3 worm cellular contexts compared by ENCODE assay signal in the genomic region with DNA sequence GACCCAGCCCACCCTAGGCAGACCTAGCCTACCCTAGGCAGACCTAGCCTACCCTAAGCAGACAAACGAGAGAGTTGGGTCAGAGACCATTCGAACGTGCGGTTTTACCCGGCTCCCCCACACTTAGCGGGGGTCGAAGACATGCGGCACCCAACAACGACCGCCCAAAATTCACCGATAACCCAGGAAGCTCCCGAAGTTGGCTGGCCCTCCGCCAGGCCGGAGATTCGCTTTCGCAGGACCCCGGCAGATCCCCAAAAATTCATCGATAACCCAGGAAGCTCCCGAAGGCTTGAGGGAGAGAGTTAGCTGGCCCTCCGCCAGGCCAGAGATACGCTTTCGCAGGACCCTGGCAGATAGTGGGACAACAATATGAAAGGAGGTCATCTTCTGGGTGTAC.
TF ChIP-seq lines count a peak whose summit lies in the region.
"Not testable (repeated sequence)": the region's sequence is repeated elsewhere in the genome, so short reads cannot be mapped to it uniquely, and the experiment has no call there.

No protein-coding gene starts in this region.

TF ChIP-seq in whole organism, L4 larva, 104 proteins besides CTCF, POLR2A, EP300 and RAD21:
- TF ChIP-seq set-16 (GFP tag; IDR thresholded peaks at IDR 0.05; lab: Robert Waterston, UW), result peak; percentile 90
TF ChIP-seq in whole organism, L4 larva: peak in this region for 1; not testable (repeated sequence) for 103.

TF ChIP-seq in whole organism, early embryonic, 17 proteins besides CTCF, POLR2A, EP300 and RAD21:
- 0 out of 2 replicates have a peak, but pooled peaks have one; percentile 17 for TF ChIP-seq sea-1 (GFP tag; conservative IDR thresholded peaks at IDR 0.05; lab: Robert Waterston, UW)

TF ChIP-seq in whole organism, young adult, 124 proteins besides CTCF, POLR2A, EP300 and RAD21:
- 0 out of 2 replicates have a peak, but pooled peaks have one; percentile 13 for TF ChIP-seq dox-1 (GFP tag; IDR thresholded peaks at IDR 0.05; lab: Robert Waterston, UW)
- peak; percentile 63; the same call in 1 of the 2 replicates for TF ChIP-seq egrh-3 (GFP tag; IDR thresholded peaks at IDR 0.05; lab: Robert Waterston, UW)
- 0 out of 2 replicates have a peak, but pooled peaks have one; percentile 6 for TF ChIP-seq madf-6 (GFP tag; IDR thresholded peaks at IDR 0.05; lab: Robert Waterston, UW)
- not testable (repeated sequence) for TF ChIP-seq snpc-4 (GFP tag; optimal IDR thresholded peaks at IDR 0.05; lab: Kevin White, UChicago)
- peak in 1 of 4 experiments; percentile 60 for TF ChIP-seq snpc-4 (tag; optimal IDR thresholded peaks at IDR 0.05; lab: Kevin White, UChicago)
- TF ChIP-seq zfh-2 (GFP tag; conservative IDR thresholded peaks at IDR 0.05; lab: Robert Waterston, UW), result peak; percentile 76
TF ChIP-seq in whole organism, young adult: peak in this region for 5; not testable (repeated sequence) for 119.
